Fruit fly (Drosophila melanogaster): Measurements from ENCODE around the gene CG13622.

DNA sequence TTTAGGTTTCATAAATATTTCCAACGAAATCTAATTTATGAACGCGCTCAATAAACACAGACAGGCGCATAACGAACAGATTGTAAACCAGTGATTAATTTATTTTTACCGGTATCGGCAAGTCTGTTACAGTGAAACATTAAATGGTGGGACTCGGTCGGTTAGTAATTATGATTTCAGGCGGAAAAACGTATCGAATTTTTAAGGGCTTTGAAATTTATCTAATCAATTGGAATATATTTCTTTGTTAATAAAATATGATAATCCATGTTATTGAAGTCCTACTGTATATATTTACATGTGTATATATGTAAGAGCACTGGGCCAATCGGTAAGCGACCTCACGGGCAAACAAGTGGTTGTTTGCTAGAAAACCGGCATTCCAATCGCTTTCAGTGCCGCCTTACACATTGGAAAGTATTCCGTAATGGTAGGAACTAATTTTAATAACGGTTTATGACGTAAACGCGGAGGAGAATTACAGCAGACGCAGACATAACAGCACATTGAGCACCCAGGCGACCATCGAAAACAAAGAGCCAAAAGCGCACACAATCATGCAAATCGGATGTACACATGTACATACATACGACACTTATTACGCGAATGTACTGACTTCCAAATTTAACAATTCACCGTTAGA, 19.7 kb upstream of the CG13622 start:
- TF ChIP-seq Myc (optimal IDR thresholded peaks at IDR 0.05) = no peak
- TF ChIP-seq insv (optimal IDR thresholded peaks at IDR 0.05) = no peak
- TF ChIP-seq psq (optimal IDR thresholded peaks at IDR 0.05) = no peak
- TF ChIP-seq h (optimal IDR thresholded peaks at IDR 0.05) = no peak
- no peak for TF ChIP-seq Sin3A (optimal IDR thresholded peaks at IDR 0.05)
